Fruit fly (Drosophila melanogaster) Kc167 (cell line): ENCODE measurements around the gene CG42847.

ENCODE experiments used
- Myc ChIP-seq: fragments of >200 bp; optimal IDR thresholded peaks from 2 replicates; lab custom pipeline; 2017; ENCODE audit warnings: missing external identifiers
- Sin3A ChIP-seq: fragments of >200 bp; optimal IDR thresholded peaks from 2 replicates; lab custom pipeline; 2018; ENCODE audit warnings: missing external identifiers
- h ChIP-seq: fragments of >200 bp; optimal IDR thresholded peaks from 3 replicates; lab custom pipeline; 2018; ENCODE audit warnings: missing external identifiers
- insv ChIP-seq: fragments of >200 bp; optimal IDR thresholded peaks from 3 replicates; lab custom pipeline; 2018; ENCODE audit warnings: missing external identifiers
- psq ChIP-seq: fragments of >200 bp; optimal IDR thresholded peaks from 2 replicates; lab custom pipeline; 2017; ENCODE audit warnings: missing external identifiers
- ttk ChIP-seq: sonication (Bioruptor generic); optimal IDR thresholded peaks from 2 replicates; lab custom pipeline; 2017; ENCODE audit warnings: missing external identifiers

Gene CG42847

DNA sequence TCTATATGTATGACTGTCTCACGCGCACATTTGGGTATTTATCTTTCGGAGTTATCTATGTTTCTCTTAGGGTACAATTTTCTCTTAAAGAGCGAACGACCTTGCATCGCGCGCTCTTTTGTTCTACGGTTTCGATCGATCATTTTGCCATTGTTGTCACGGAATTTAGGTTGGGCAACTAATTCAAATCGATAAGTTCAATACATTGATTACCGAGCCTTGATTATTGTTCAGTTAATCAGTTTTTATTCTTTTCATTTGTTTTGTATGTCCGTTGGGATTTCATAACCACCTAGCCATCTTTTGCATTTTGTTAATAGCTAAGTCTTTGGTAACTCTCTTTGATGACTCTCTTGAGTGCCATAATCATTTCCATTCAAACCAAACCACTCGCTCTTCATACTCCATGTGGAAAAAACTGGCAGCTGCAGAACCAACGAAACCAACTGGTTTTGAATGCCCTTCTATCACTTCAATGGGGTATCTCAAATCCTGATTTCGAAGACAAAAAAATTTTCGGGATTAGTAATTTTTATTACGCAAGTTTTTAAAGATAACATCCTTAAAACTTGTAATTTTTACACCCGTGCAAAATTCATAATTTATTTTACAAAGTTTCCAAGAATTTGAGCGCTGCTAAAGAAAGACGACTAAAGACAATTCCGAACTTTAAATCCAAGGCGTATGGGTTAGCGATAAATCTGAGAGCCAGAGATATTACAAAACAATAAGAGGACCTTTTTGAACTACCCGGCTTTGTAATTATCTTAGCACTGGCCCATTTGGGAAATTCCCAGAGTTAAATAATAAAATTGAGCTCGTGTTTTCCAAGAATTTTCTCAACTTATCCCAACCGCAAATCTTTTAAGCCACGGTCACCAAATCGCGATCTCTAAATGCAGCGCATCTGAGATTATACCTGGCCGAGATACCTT lies 20.9 kb downstream of the CG42847 start:
- no peak for TF ChIP-seq psq (lab: Kevin White, UChicago)
- no peak for TF ChIP-seq ttk (lab: Kevin White, UChicago)
- TF ChIP-seq insv (lab: Kevin White, UChicago), result no peak
- TF ChIP-seq Myc (lab: Kevin White, UChicago), result no peak
- TF ChIP-seq Sin3A, result no peak
- no peak for TF ChIP-seq h

DNA sequence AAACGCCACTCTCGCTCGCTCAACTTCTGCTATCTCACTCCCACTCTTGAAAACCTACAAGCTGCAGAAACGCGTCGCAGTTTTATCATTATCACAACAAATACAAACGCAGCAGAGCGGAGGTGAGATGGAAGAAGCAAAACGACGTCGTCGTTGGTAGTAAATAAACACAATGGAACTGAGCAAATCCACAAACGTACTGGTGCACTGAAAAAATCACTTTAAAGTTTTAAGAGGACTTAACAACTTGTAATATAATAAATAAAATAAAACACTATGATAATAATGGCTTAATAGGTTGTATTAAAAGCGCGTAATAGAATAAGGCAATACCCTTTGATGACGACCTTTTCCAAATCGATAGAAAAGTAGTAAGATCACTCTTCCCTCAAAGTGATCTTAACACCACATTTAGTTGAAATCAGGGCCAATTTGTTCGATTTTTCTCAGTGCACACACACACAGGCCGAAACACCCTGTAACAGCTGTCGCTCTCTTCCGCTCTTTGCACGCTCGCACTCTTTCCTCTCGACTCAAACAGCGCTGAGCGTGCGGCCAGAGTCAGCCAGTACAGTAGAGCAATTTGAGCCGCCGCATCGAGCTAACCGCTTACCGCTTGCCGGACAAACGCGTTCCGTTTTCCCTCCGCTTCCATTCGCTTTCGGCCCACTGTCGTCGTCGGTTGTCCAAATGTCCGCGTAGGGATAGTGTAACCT lies 21.7 kb downstream of the CG42847 start:
- TF ChIP-seq psq (lab: Kevin White, UChicago), result no peak
- no peak for TF ChIP-seq Sin3A
- TF ChIP-seq insv (lab: Kevin White, UChicago), result no peak
- TF ChIP-seq h, result no peak
- TF ChIP-seq ttk (lab: Kevin White, UChicago), result no peak
- TF ChIP-seq Myc (lab: Kevin White, UChicago), result no peak

DNA sequence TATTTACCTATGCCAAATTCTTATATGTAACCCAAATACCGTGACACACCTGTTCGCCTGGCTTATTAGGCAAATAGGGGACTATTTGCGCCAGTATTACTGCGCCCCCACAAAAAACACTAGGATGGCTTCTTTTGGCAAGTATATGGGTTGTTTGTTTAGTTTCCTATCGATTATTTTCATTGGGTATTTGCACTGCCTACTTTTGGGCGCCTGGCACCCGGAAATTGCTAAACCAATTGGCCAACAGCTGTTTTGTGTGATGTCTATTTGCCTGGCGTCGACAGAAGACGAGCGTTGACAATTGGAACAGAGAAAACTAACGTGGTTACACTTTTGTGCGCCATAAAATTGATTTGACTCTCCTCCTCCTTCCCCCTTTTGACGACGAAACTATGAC lies 25.3 kb downstream of the CG42847 start:
- TF ChIP-seq ttk (lab: Kevin White, UChicago), result no peak
- TF ChIP-seq h, result no peak
- no peak for TF ChIP-seq Sin3A
- TF ChIP-seq Myc (lab: Kevin White, UChicago), result no peak
- TF ChIP-seq insv (lab: Kevin White, UChicago), result no peak
- TF ChIP-seq psq (lab: Kevin White, UChicago), result no peak

DNA sequence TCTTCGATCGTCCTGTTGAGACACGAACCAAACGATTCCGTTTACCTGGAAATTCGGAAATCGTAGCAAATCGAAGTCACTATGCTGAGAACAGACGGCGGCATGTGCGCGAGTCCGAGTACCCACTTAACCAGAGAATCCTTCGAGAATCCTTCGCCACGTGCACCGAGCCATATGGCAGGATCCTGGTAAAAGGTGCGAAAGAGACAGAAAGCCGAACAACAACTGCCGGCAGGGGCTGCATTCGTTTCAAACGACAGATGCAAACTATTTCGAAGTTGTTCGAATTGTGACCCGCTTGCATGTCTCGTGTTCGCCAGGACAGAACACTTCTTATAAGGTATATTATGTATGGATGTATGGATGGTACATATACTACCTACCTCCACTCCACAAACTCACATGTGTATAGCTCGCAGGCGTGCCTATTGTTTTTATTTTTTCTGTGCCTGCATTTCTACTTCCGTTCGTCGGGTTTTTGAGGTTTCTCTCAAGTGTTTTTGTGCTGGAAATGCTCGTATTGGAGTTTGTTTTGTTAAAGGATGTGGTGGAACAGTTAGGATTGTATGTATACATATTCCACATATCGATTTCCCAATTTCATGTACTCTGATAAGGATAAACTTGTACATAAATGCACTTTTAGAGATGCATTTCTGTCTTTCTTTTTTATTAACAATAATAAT lies 26.8 kb downstream of the CG42847 start:
- no peak for TF ChIP-seq insv (lab: Kevin White, UChicago)
- no peak for TF ChIP-seq ttk (lab: Kevin White, UChicago)
- no peak for TF ChIP-seq psq (lab: Kevin White, UChicago)
- TF ChIP-seq Myc (lab: Kevin White, UChicago), result no peak
- TF ChIP-seq Sin3A, result no peak
- TF ChIP-seq h, result no peak

DNA sequence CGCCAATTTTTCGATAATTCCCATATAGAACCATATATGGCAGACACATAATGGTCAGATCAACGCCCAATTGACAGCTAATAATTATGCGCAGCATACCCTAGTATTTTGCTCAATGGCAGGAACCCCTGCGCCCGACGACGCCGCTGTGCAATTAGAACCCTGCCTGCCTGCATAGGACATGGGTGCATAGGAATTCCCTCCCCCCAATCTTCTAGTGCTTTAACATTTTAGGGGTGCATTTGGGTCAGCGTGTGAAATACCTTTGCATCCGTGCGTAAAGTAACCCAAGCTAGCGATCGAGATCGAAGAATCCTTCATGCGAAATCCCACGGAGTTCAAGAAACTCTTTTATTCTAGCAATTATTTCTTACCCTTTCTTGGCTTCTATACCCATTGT lies 27.5 kb downstream of the CG42847 start:
- TF ChIP-seq ttk (lab: Kevin White, UChicago) (no peak), Sin3A (no peak), psq (lab: Kevin White, UChicago) (no peak), Myc (lab: Kevin White, UChicago) (no peak), insv (lab: Kevin White, UChicago) (no peak), h (no peak)

DNA sequence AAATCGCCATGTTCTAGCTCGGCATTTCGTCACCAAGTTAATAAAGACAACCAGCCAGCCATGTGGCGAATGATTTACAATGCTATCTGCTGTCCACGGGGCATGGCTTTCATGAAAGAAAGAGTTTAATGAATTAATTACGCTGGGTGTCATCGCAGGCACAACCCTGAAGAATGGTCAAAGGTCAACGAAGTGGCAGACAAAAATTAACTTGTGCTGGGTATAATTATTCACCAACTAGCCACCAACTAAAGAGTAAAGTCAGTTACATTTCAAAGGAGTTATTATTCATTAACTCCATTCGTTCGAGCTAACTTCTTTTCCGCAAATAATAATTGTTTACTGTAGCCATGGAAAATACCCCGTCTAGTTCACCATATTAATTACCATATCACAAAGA lies 29.8 kb downstream of the CG42847 start:
- TF ChIP-seq h, result no peak
- TF ChIP-seq Myc (lab: Kevin White, UChicago), result no peak
- TF ChIP-seq ttk (lab: Kevin White, UChicago), result no peak
- no peak for TF ChIP-seq Sin3A
- TF ChIP-seq psq (lab: Kevin White, UChicago), result no peak
- TF ChIP-seq insv (lab: Kevin White, UChicago), result no peak

DNA sequence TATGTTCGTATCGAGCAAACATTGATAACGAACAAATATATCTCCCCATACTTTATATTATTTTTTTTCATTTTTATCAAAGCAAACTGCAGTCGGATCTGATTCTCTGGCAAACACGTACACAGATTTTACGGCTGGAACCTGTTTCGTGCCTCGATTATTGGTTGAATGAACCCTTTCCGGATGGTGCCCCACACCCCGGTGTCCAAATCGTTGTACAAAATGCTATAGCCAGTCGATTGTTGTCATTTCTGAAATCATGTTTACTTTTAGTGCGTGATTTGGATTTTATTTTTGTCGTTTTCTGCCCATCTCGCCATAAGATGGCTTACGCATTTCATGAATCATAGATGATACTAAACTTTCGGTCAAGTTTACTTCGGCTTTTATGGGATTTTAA lies 30.2 kb downstream of the CG42847 start:
- TF ChIP-seq insv (lab: Kevin White, UChicago) (no peak), psq (lab: Kevin White, UChicago) (no peak), Myc (lab: Kevin White, UChicago) (no peak), Sin3A (no peak), ttk (lab: Kevin White, UChicago) (no peak)

DNA sequence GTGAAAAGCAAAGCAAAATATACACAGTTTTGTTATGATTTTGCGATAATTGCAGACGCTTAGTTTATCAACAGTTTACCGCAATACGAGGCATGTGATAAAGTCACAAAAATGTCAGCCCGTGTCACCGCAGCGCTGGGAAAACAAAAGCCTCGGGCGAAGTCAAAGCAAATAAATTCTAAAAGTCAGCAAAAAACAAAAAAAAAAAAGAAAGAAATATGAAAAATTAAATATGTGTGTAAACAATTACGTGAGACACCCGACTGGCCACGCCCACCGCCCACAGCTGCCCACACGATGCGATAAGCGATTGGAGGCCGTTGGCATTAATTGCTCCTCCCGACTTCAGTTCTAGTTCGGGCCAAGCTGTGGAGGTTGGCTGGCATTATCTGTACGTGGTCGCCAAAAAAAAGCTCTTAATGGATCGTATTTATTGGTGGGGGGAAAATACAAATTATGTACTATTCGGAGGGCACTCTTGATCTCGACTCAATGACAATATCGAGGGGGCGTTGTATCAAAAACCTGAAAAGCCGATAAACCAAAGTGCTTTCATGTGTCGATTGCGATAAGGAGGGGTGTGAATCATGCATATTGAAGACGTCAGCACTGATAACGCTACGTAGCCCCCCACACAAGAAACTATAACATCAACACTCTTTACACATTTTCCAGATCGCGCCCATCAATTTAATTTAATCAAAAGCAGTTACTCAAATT lies 31.9 kb downstream of the CG42847 start:
- TF ChIP-seq Sin3A (no peak), insv (lab: Kevin White, UChicago) (no peak), h (no peak), ttk (lab: Kevin White, UChicago) (no peak), Myc (lab: Kevin White, UChicago) (no peak), psq (lab: Kevin White, UChicago) (no peak)

DNA sequence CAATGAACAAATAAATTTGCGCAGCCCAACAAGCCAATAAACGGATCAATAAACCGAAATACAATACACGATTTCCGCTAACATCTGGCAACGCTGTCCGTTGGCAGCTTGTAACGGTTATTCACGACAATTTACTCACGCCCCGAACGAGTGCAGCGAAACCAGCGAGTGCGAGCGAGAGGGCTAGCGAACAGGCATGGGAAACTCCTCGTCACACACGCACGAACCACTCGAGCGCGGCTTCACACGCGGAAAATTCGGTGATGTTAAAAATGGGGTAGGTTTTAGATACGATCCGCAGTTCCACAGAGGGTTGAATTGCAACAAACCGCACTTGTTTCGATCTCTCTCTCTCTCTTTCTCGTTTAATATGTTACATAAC lies 32.4 kb downstream of the CG42847 start:
- TF ChIP-seq Myc (lab: Kevin White, UChicago) (no peak), h (no peak), insv (lab: Kevin White, UChicago) (no peak), psq (lab: Kevin White, UChicago) (no peak), ttk (lab: Kevin White, UChicago) (no peak)

DNA sequence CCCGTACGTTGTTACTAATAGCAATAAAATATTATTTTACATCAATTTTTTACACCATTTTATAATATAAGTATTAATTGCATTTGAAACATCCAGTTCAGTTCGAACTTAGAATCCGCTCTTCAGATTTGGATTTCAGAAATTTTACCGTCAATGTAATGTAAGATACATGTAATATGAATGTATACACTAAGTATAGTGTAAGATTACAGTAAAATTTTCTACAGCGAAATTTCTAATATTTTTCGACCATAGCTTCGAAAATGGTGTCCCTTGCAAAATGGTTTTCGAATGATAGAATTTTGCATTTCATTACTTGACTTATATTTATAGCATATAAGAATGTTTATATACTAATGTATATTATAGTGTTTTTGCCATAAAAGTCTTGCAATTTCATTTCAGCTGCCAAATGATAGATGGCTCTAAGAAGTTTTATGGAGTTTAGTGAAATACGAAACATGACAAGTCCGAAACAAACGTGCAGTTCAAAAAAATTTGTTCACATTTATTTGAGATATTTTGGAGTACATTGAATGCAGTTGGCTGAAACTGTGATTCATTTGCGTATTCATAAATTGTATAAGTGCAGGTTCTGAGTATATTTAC lies 36.9 kb downstream of the CG42847 start:
- no peak for TF ChIP-seq Myc (lab: Kevin White, UChicago)
- no peak for TF ChIP-seq ttk (lab: Kevin White, UChicago)
- no peak for TF ChIP-seq Sin3A
- TF ChIP-seq insv (lab: Kevin White, UChicago), result no peak
- TF ChIP-seq h, result no peak
- TF ChIP-seq psq (lab: Kevin White, UChicago), result no peak

DNA sequence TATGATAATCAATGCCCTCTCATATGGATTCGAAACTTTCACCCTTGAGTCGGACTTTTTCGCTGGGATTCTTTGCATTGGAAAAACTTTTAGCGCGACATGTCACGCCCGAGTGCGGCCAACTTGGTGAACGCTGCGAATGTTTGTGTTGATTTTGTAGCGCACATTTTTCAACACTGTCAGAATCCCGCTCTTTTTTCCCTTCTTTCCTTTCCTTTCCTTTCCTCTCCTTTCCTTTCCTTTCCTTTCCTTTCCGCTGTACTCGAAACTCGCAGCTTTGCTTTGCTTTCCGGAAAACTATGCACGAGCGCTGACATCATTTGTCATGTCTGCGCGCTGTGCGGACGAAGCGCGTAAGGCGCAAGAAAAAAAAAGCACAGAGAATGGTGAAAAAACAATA lies 39.7 kb downstream of the CG42847 start:
- TF ChIP-seq ttk (lab: Kevin White, UChicago), result no peak
- no peak for TF ChIP-seq Sin3A
- no peak for TF ChIP-seq insv (lab: Kevin White, UChicago)
- no peak for TF ChIP-seq Myc (lab: Kevin White, UChicago)
- TF ChIP-seq h, result no peak
- no peak for TF ChIP-seq psq (lab: Kevin White, UChicago)
